Worm (Caenorhabditis elegans) whole organism, L1 larva: Measurements from ENCODE around the gene R144.10.

Source experiments
- C16A3.4 ChIP-seq: fragments of 150-350 bp; optimal IDR thresholded peaks from 2 replicates; lab custom pipeline; 2014; ENCODE audit warnings: missing biosample characterization, missing genetic modification characterization
- aha-1 ChIP-seq: fragments of 150-350 bp; optimal IDR thresholded peaks from 2 replicates; lab custom pipeline; 2014; ENCODE audit warnings: missing biosample characterization, missing genetic modification characterization
- alr-1 ChIP-seq: fragments of 200-800 bp; sonication (Bioruptor generic); optimal IDR thresholded peaks from 2 replicates; lab custom pipeline; 2018; ENCODE audit warnings: borderline replicate concordance, mild to moderate bottlenecking, missing genetic modification characterization, missing compliant biosample characterization
- aly-2 ChIP-seq: fragments of 150-350 bp; optimal IDR thresholded peaks from 2 replicates; lab custom pipeline; 2014; ENCODE audit warnings: missing biosample characterization, missing genetic modification characterization
- ceh-82 ChIP-seq, 3 experiments: fragments of 150-350 bp in 1 of 3; sonication (generic microtip) in 2 of 3; optimal IDR thresholded peaks; 2 replicates each; lab custom pipeline; 2014 to 2017; ENCODE audit warnings: missing biosample characterization in 3 of 3, missing genetic modification characterization in 3 of 3
- dpl-1 ChIP-seq, 3 experiments: fragments of 150-350 bp in 2 of 3; sonication (generic microtip) in 1 of 3; optimal IDR thresholded peaks; 2 replicates each; lab custom pipeline; 2014 to 2017; ENCODE audit warnings: missing biosample characterization in 3 of 3, missing genetic modification characterization in 3 of 3, missing genetic modification reagents in 3 of 3
- dsc-1 ChIP-seq: sonication (generic microtip); optimal IDR thresholded peaks from 2 replicates; lab custom pipeline; 2016; ENCODE audit warnings: mild to moderate bottlenecking, missing genetic modification characterization, missing compliant biosample characterization
- efl-3 ChIP-seq: fragments of 200-800 bp; sonication (Bioruptor generic); optimal IDR thresholded peaks from 2 replicates; lab custom pipeline; 2018; ENCODE audit warnings: mild to moderate bottlenecking, missing genetic modification characterization, missing compliant biosample characterization
- egl-13 ChIP-seq: sonication (generic microtip); optimal IDR thresholded peaks from 2 replicates; lab custom pipeline; 2016; ENCODE audit warnings: missing genotype, missing genetic modification reagents, missing genetic modification characterization, missing compliant biosample characterization
- elt-2 ChIP-seq: sonication (generic microtip); optimal IDR thresholded peaks from 2 replicates; lab custom pipeline; 2016; ENCODE audit warnings: missing genetic modification characterization, mild to moderate bottlenecking, inconsistent platforms, missing compliant biosample characterization, missing genetic modification reagents
- ets-5 ChIP-seq: fragments of 200-800 bp; sonication (Bioruptor generic); IDR thresholded peaks from 2 replicates; pipeline ENCODE4 v1.3.6; 2022; ENCODE audit warnings: missing genetic modification characterization, missing compliant biosample characterization
- fkh-10 ChIP-seq: sonication (generic microtip); optimal IDR thresholded peaks from 2 replicates; lab custom pipeline; 2017; ENCODE audit warnings: missing biosample characterization, missing genetic modification reagents, missing genetic modification characterization
- fkh-4 ChIP-seq: sonication (generic microtip); optimal IDR thresholded peaks from 2 replicates; lab custom pipeline; 2016; ENCODE audit warnings: missing compliant biosample characterization, missing genetic modification characterization, borderline replicate concordance
- fos-1 ChIP-seq: fragments of 150-350 bp; optimal IDR thresholded peaks from 2 replicates; lab custom pipeline; 2014; ENCODE audit warnings: missing biosample characterization, missing genetic modification characterization
- hlh-17 ChIP-seq: fragments of 200-800 bp; sonication (Bioruptor generic); optimal IDR thresholded peaks from 2 replicates; lab custom pipeline; 2018; ENCODE audit warnings: missing genetic modification characterization, mild to moderate bottlenecking, missing compliant biosample characterization, moderate library complexity, borderline replicate concordance
- irx-1 ChIP-seq: sonication (generic microtip); optimal IDR thresholded peaks from 2 replicates; lab custom pipeline; 2016; ENCODE audit warnings: missing genetic modification characterization, missing compliant biosample characterization
- isw-1 ChIP-seq: fragments of 200-800 bp; sonication (Bioruptor generic); IDR thresholded peaks from 2 replicates; pipeline ENCODE4 v1.3.6; 2022; ENCODE audit warnings: missing genetic modification characterization, missing compliant biosample characterization
- jun-1 ChIP-seq: fragments of 150-350 bp; optimal IDR thresholded peaks from 2 replicates; lab custom pipeline; 2014; ENCODE audit warnings: missing biosample characterization, missing genetic modification reagents, missing genetic modification characterization
- lin-13 ChIP-seq: fragments of 150-350 bp; optimal IDR thresholded peaks from 2 replicates; lab custom pipeline; 2014; ENCODE audit warnings: missing biosample characterization, missing genetic modification reagents, missing genetic modification characterization
- lin-14 ChIP-seq: fragments of 200-800 bp; sonication (Bioruptor generic); optimal IDR thresholded peaks from 2 replicates; lab custom pipeline; 2018; ENCODE audit warnings: mild to moderate bottlenecking, missing genetic modification characterization, moderate library complexity, missing compliant biosample characterization
- lin-35 ChIP-seq, 2 experiments: fragments of 150-350 bp; optimal IDR thresholded peaks; 2 replicates each; lab custom pipeline; 2014; ENCODE audit warnings: missing biosample characterization in 2 of 2, missing genetic modification characterization in 2 of 2, missing genetic modification reagents in 2 of 2
- lin-39 ChIP-seq: fragments of 150-350 bp; optimal IDR thresholded peaks from 2 replicates; lab custom pipeline; 2014; ENCODE audit warnings: missing biosample characterization, missing genetic modification reagents, missing genetic modification characterization
- lir-3 ChIP-seq: sonication (generic microtip); optimal IDR thresholded peaks from 2 replicates; lab custom pipeline; 2016; ENCODE audit warnings: mild to moderate bottlenecking, missing genetic modification characterization, moderate library complexity, missing compliant biosample characterization; ENCODE audit not compliant: poor library complexity
- lsy-2 ChIP-seq, 2 experiments: fragments of 150-350 bp; optimal IDR thresholded peaks; 2 replicates each; lab custom pipeline; 2014; ENCODE audit warnings: missing biosample characterization in 2 of 2, missing genetic modification characterization in 2 of 2
- mab-9 ChIP-seq: fragments of 200-800 bp; sonication (Bioruptor generic); IDR thresholded peaks from 2 replicates; pipeline ENCODE4 v1.3.6; 2022; ENCODE audit warnings: missing genetic modification reagents, missing genetic modification characterization, missing compliant biosample characterization
- mep-1 ChIP-seq: fragments of 150-350 bp; optimal IDR thresholded peaks from 2 replicates; lab custom pipeline; 2014; ENCODE audit warnings: missing biosample characterization, missing genetic modification characterization
- nhr-19 ChIP-seq: fragments of 200-800 bp; sonication (Bioruptor generic); conservative IDR thresholded peaks from 2 replicates; pipeline ENCODE4 v1.3.6; 2022; ENCODE audit warnings: missing genetic modification characterization, missing compliant biosample characterization
- nhr-47 ChIP-seq: sonication (generic microtip); optimal IDR thresholded peaks from 2 replicates; lab custom pipeline; 2016; ENCODE audit warnings: mild to moderate bottlenecking, missing genetic modification characterization, moderate library complexity, missing compliant biosample characterization
- nhr-76 ChIP-seq: sonication (generic microtip); optimal IDR thresholded peaks from 2 replicates; lab custom pipeline; 2017; ENCODE audit warnings: missing biosample characterization, missing genetic modification characterization
- nhr-77 ChIP-seq: fragments of 150-350 bp; optimal IDR thresholded peaks from 2 replicates; lab custom pipeline; 2014; ENCODE audit warnings: missing biosample characterization, missing genetic modification characterization
- nhr-90 ChIP-seq: sonication (generic microtip); optimal IDR thresholded peaks from 2 replicates; lab custom pipeline; 2016; ENCODE audit warnings: mild to moderate bottlenecking, missing genetic modification characterization, missing compliant biosample characterization; ENCODE audit not compliant: poor library complexity
- snpc-4 ChIP-seq: fragments of 150-350 bp; optimal IDR thresholded peaks from 2 replicates; lab custom pipeline; 2014; ENCODE audit warnings: missing biosample characterization, missing genetic modification characterization
- snu-23 ChIP-seq: sonication (generic microtip); optimal IDR thresholded peaks from 2 replicates; lab custom pipeline; 2016; ENCODE audit warnings: missing genetic modification characterization, missing compliant biosample characterization
- sox-4 ChIP-seq: sonication (generic microtip); optimal IDR thresholded peaks from 2 replicates; lab custom pipeline; 2016; ENCODE audit warnings: missing genetic modification characterization, missing compliant biosample characterization
- sptf-1 ChIP-seq: fragments of 150-350 bp; optimal IDR thresholded peaks from 2 replicates; lab custom pipeline; 2014; ENCODE audit warnings: missing biosample characterization, missing genetic modification characterization
- sup-37 ChIP-seq: fragments of 200-800 bp; sonication (Bioruptor generic); optimal IDR thresholded peaks from 2 replicates; lab custom pipeline; 2018; ENCODE audit warnings: mild to moderate bottlenecking, missing genetic modification characterization, missing compliant biosample characterization
- swsn-7 ChIP-seq: sonication (generic microtip); optimal IDR thresholded peaks from 2 replicates; lab custom pipeline; 2016; ENCODE audit warnings: missing genetic modification characterization, missing compliant biosample characterization
- tbx-2 ChIP-seq: sonication (generic microtip); optimal IDR thresholded peaks from 2 replicates; lab custom pipeline; 2016; ENCODE audit warnings: missing genetic modification characterization, missing compliant biosample characterization
- tlp-1 ChIP-seq: fragments of 150-350 bp; optimal IDR thresholded peaks from 2 replicates; lab custom pipeline; 2014; ENCODE audit warnings: missing biosample characterization, missing genetic modification characterization
- unc-62 ChIP-seq: fragments of 150-350 bp; optimal IDR thresholded peaks from 2 replicates; lab custom pipeline; 2014; ENCODE audit warnings: missing biosample characterization, missing genetic modification reagents, missing genetic modification characterization
- vab-15 ChIP-seq: sonication (generic microtip); optimal IDR thresholded peaks from 2 replicates; lab custom pipeline; 2017; ENCODE audit warnings: missing genotype, mild to moderate bottlenecking, missing genetic modification characterization, missing compliant biosample characterization
- xbp-1 ChIP-seq: sonication (generic microtip); optimal IDR thresholded peaks from 2 replicates; lab custom pipeline; 2016; ENCODE audit warnings: missing genetic modification characterization, missing compliant biosample characterization
- zag-1 ChIP-seq: fragments of 150-350 bp; optimal IDR thresholded peaks from 2 replicates; lab custom pipeline; 2014; ENCODE audit warnings: missing biosample characterization, missing genetic modification characterization

R144.10 gene

ce11 chrIII:5031375-5031836 lies 29.3 kb upstream of the R144.10 start (continued):
- TF ChIP-seq fkh-10 (GFP tag; lab: Kevin White, UChicago): peak; percentile 35
- TF ChIP-seq fkh-4 (tag; lab: Kevin White, UChicago): peak; percentile 8
- peak; percentile 41 for TF ChIP-seq fos-1 (tag; lab: Kevin White, UChicago)
- TF ChIP-seq aly-2: peak; percentile 64
- peak; percentile 70 for TF ChIP-seq egl-13
- TF ChIP-seq nhr-19 (GFP tag; lab: Robert Waterston, UW): peak; percentile 84
- peak; percentile 80 for TF ChIP-seq dsc-1 (tag; lab: Kevin White, UChicago)
- peak; percentile 57 for TF ChIP-seq elt-2 (tag; lab: Kevin White, UChicago)
- peak; percentile 67 for TF ChIP-seq mep-1 (tag; lab: Kevin White, UChicago)
- TF ChIP-seq sox-4 (tag; lab: Kevin White, UChicago): peak; percentile 74
- TF ChIP-seq nhr-47 (tag; lab: Kevin White, UChicago): peak; percentile 89
- TF ChIP-seq snu-23 (GFP tag; lab: Kevin White, UChicago): peak; percentile 73
- peak; percentile 86 for TF ChIP-seq nhr-90 (tag; lab: Kevin White, UChicago)
- peak; percentile 25 for TF ChIP-seq snpc-4 (tag; lab: Kevin White, UChicago)
- peak; percentile 22 for TF ChIP-seq lin-13 (GFP tag; lab: Kevin White, UChicago)
- peak; percentile 33 for TF ChIP-seq efl-3 (GFP tag; lab: Kevin White, UChicago)
- peak; percentile 83 for TF ChIP-seq sup-37 (GFP tag; lab: Kevin White, UChicago)
- TF ChIP-seq lin-35 (GFP tag; optimal IDR thresholded peaks at IDR 0.05; lab: Kevin White, UChicago): peak; percentile 13 to 58
- TF ChIP-seq tbx-2 (tag; lab: Kevin White, UChicago): peak; percentile 71
- TF ChIP-seq lsy-2 (tag; optimal IDR thresholded peaks at IDR 0.05; lab: Kevin White, UChicago): peak; percentile 43 to 79
- TF ChIP-seq lin-14 (GFP tag; lab: Kevin White, UChicago): peak; percentile 78
- peak; percentile 75 for TF ChIP-seq mab-9 (GFP tag; lab: Robert Waterston, UW)
- peak; percentile 55 for TF ChIP-seq lir-3 (tag; lab: Kevin White, UChicago)
- peak; percentile 66 for TF ChIP-seq xbp-1
- TF ChIP-seq ceh-82 (tag; optimal IDR thresholded peaks at IDR 0.05; lab: Kevin White, UChicago): peak in 2 of 3 experiments; percentile 5 to 32
- peak; percentile 79 for TF ChIP-seq swsn-7

DNA sequence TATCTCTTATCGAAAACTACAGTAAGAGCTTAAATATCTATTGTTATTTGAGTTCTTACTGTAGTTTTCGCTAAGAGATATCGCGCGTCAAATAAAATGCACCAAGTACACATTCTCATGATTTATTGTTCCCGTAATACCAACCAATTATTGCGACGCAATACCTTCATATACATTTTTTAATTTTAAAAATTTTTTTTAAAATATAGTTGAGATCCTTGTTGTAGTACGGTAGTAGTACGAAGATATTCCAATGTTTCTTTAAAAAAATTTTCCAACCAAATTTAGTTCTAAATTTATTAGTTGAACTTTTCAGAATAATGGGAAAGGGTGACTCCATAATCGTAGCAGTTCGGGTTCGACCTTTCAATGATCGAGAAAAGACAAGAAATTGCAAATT lies 28.5 kb upstream of the R144.10 start, which contains the start of gene klp-6:
TSS of gene klp-6 (plus strand) at position 301 of the 400 bp plus-strand sequence.
- TF ChIP-seq vab-15 (no peak), nhr-19 (GFP tag; lab: Robert Waterston, UW) (no peak), nhr-77 (tag; lab: Kevin White, UChicago) (no peak), isw-1 (no peak), lin-39 (tag; lab: Kevin White, UChicago) (no peak), nhr-76 (tag; lab: Kevin White, UChicago) (no peak), dsc-1 (tag; lab: Kevin White, UChicago) (no peak), sptf-1 (no peak), tbx-2 (tag; lab: Kevin White, UChicago) (no peak), lin-35 (GFP tag; optimal IDR thresholded peaks at IDR 0.05; lab: Kevin White, UChicago) (no peak), jun-1 (tag; lab: Kevin White, UChicago) (no peak), ets-5 (no peak), alr-1 (tag; lab: Kevin White, UChicago) (no peak), hlh-17 (GFP tag; lab: Kevin White, UChicago) (no peak)

DNA sequence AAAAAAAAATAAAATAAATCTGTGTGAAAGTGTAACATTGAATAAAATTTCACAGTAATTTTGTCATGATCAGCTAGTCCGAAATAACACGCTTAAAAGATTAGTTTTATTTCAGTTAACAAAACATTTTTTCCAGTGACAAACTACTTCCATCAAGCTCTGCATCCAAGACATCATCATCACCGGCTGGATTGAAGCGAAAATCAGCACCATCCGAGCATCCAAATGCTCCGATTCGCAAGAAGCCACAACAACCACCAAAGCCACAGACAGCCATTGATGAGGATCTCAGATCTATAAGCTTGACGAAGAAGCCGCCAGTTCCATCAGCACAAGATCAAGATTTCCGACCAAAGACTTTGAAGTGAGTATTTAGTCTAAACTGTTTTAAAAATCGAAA lies 25.1 kb upstream of the R144.10 start:
- no peak for TF ChIP-seq lin-39 (tag; lab: Kevin White, UChicago)
- TF ChIP-seq elt-2 (tag; lab: Kevin White, UChicago): no peak
- no peak for TF ChIP-seq tlp-1 (tag; lab: Kevin White, UChicago)
- TF ChIP-seq unc-62 (GFP tag; lab: Kevin White, UChicago): no peak
- TF ChIP-seq mab-9 (GFP tag; lab: Robert Waterston, UW): no peak
- no peak for TF ChIP-seq dpl-1 (GFP tag; optimal IDR thresholded peaks at IDR 0.05; lab: Kevin White, UChicago)
- no peak for TF ChIP-seq C16A3.4
- TF ChIP-seq mep-1 (tag; lab: Kevin White, UChicago): no peak
- no peak for TF ChIP-seq zag-1
- no peak for TF ChIP-seq dsc-1 (tag; lab: Kevin White, UChicago)
- TF ChIP-seq irx-1 (tag; lab: Kevin White, UChicago): no peak
- TF ChIP-seq aha-1: no peak
